Worm (Caenorhabditis elegans): ENCODE measurements around the gene oac-11.

DNA sequence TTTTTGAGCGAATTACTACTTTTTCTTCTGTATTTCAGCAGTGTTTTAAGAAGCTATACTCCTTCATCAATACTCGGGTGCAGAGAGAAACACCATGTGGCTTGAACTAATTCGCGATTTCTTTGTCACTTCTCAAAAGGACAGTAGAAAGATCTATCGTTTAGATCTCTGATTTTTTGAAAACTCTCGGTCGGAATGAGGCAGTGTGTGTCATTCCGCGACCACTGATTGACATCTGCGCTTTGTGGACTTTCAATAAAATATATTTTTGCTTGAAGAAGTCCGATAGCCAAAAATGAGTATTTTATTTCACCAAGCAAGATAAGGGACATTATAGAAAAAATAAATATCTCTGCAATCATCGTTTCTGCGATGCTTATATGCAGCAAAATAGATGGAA, 1.3 kb upstream of the oac-11 start:
- TF ChIP-seq him-1 (tag; optimal IDR thresholded peaks at IDR 0.05) (no peak), dao-5 (tag; optimal IDR thresholded peaks at IDR 0.05) (no peak)
